Worm (Caenorhabditis elegans): ENCODE measurements around the gene ttr-49.

ce11 chrV:9370986-9371385 is 14.7 kb upstream of the ttr-49 start, which contains the start of gene E02C12.6:
- TF ChIP-seq skn-1 (tag; optimal IDR thresholded peaks at IDR 0.05), result no peak
- no peak for TF ChIP-seq unc-55 (GFP tag; optimal IDR thresholded peaks at IDR 0.05)
- TF ChIP-seq Y55F3AM.14 (GFP tag; optimal IDR thresholded peaks at IDR 0.05), result no peak
- no peak for TF ChIP-seq snpc-4 (tag; optimal IDR thresholded peaks at IDR 0.05)
- TF ChIP-seq nhr-77 (tag; optimal IDR thresholded peaks at IDR 0.05), result no peak
- no peak for TF ChIP-seq ztf-4 (tag; optimal IDR thresholded peaks at IDR 0.05)
- no peak for TF ChIP-seq nhr-23 (tag; optimal IDR thresholded peaks at IDR 0.05)
- TF ChIP-seq nhr-237 (tag; optimal IDR thresholded peaks at IDR 0.05), result no peak
- TF ChIP-seq nhr-12 (tag; optimal IDR thresholded peaks at IDR 0.05), result no peak
- TF ChIP-seq nhr-129 (tag; optimal IDR thresholded peaks at IDR 0.05), result no peak
- no peak for TF ChIP-seq nhr-10 (tag; optimal IDR thresholded peaks at IDR 0.05)
- TF ChIP-seq nhr-25 (tag; optimal IDR thresholded peaks at IDR 0.05), result no peak

Data from whole organism, L2 larva.